Fruit fly (Drosophila melanogaster) whole organism, embryonic: ENCODE measurements around the gene Srp9.

Experiments used
- Atf3 ChIP-seq: fragments of 200-800 bp; sonication (Bioruptor generic); optimal IDR thresholded peaks from 3 replicates; lab custom pipeline; 2016; ENCODE audit warnings: missing biosample characterization, missing genetic modification characterization
- Bdp1 ChIP-seq: fragments of 200-800 bp; sonication (Bioruptor generic); optimal IDR thresholded peaks from 3 replicates; lab custom pipeline; 2016; ENCODE audit warnings: missing biosample characterization, missing genetic modification characterization
- CG11398 ChIP-seq: fragments of 200-800 bp; sonication (Bioruptor generic); optimal IDR thresholded peaks from 2 replicates; lab custom pipeline; 2016; ENCODE audit warnings: missing biosample characterization, missing genetic modification characterization
- CG12744 ChIP-seq: fragments of 200-800 bp; sonication (Bioruptor generic); optimal IDR thresholded peaks from 2 replicates; lab custom pipeline; 2016; ENCODE audit warnings: missing biosample characterization, missing genetic modification characterization
- CG13775 ChIP-seq: fragments of 200-800 bp; sonication (Bioruptor generic); optimal IDR thresholded peaks from 3 replicates; lab custom pipeline; 2017; ENCODE audit warnings: missing biosample characterization, mild to moderate bottlenecking, missing genetic modification characterization
- CG14014 ChIP-seq: fragments of 200-800 bp; sonication (Bioruptor generic); IDR thresholded peaks from 2 replicates; pipeline ENCODE4 v1.3.6; 2022; ENCODE audit warnings: missing biosample characterization, missing genetic modification characterization
- CG15073 ChIP-seq: fragments of 200-800 bp; sonication (Bioruptor generic); optimal IDR thresholded peaks from 2 replicates; lab custom pipeline; 2016; ENCODE audit warnings: missing biosample characterization, missing genetic modification characterization
- CG1529 ChIP-seq: fragments of 200-800 bp; sonication (Bioruptor generic); optimal IDR thresholded peaks from 3 replicates; lab custom pipeline; 2018; ENCODE audit warnings: missing biosample characterization, missing genetic modification characterization
- CG1647 ChIP-seq: fragments of 200-800 bp; sonication (Bioruptor generic); optimal IDR thresholded peaks from 3 replicates; lab custom pipeline; 2016; ENCODE audit warnings: missing biosample characterization, missing genetic modification characterization
- CG17328 ChIP-seq: fragments of 200-800 bp; sonication (Bioruptor generic); IDR thresholded peaks from 2 replicates; pipeline ENCODE4 v1.3.6; 2022; ENCODE audit warnings: missing biosample characterization, missing genetic modification characterization
- CG17385 ChIP-seq: fragments of 200-800 bp; sonication (Bioruptor generic); optimal IDR thresholded peaks from 3 replicates; lab custom pipeline; 2018; ENCODE audit warnings: missing biosample characterization, mild to moderate bottlenecking, missing genetic modification characterization
- CG2120 ChIP-seq: fragments of 200-800 bp; sonication (Bioruptor generic); optimal IDR thresholded peaks from 3 replicates; lab custom pipeline; 2016; ENCODE audit warnings: missing biosample characterization, missing genetic modification characterization
- CG30431 ChIP-seq: fragments of 200-800 bp; sonication (Bioruptor generic); optimal IDR thresholded peaks from 2 replicates; lab custom pipeline; 2017; ENCODE audit warnings: missing biosample characterization, missing genetic modification characterization
- CG32532 ChIP-seq: fragments of 200-800 bp; sonication (Bioruptor generic); IDR thresholded peaks from 2 replicates; pipeline ENCODE4 v1.3.6; 2022; ENCODE audit warnings: missing biosample characterization, missing genetic modification characterization
- CG32772 ChIP-seq: fragments of 200-800 bp; sonication (Bioruptor generic); IDR thresholded peaks from 2 replicates; pipeline ENCODE4 v1.3.6; 2022; ENCODE audit warnings: missing biosample characterization, missing genetic modification characterization
- CG4404 ChIP-seq: fragments of 200-800 bp; sonication (Bioruptor generic); IDR thresholded peaks from 2 replicates; pipeline ENCODE4 v1.3.6; 2022; ENCODE audit warnings: missing biosample characterization, missing genetic modification characterization
- CG4730 ChIP-seq: fragments of 200-800 bp; sonication (Bioruptor generic); IDR thresholded peaks from 2 replicates; pipeline ENCODE4 v1.3.6; 2022; ENCODE audit warnings: missing biosample characterization, missing genetic modification characterization
- CG7839 ChIP-seq: fragments of 200-800 bp; sonication (Bioruptor generic); optimal IDR thresholded peaks from 3 replicates; lab custom pipeline; 2018; ENCODE audit warnings: missing biosample characterization, mild to moderate bottlenecking, missing genetic modification characterization, moderate library complexity
- CG9437 ChIP-seq: fragments of 200-800 bp; sonication (Bioruptor generic); optimal IDR thresholded peaks from 2 replicates; lab custom pipeline; 2018; ENCODE audit warnings: missing biosample characterization, mild to moderate bottlenecking, missing genetic modification characterization
- CrebB ChIP-seq: fragments of 200-800 bp; sonication (Bioruptor generic); optimal IDR thresholded peaks from 3 replicates; lab custom pipeline; 2018; ENCODE audit warnings: missing biosample characterization, mild to moderate bottlenecking, missing genetic modification characterization
- D ChIP-seq, 2 experiments: fragments of 200-800 bp in 1 of 2; fragments of >200 bp in 1 of 2; sonication (Bioruptor generic) in 1 of 2; optimal IDR thresholded peaks; 2 replicates in 1 of 2; 3 replicates in 1 of 2; lab custom pipeline; 2017; ENCODE audit warnings: mild to moderate bottlenecking in 1 of 2, missing biosample characterization in 1 of 2, missing genetic modification characterization in 1 of 2, missing genetic modification reagents in 1 of 2
- Dek ChIP-seq: fragments of 200-800 bp; sonication (Bioruptor generic); optimal IDR thresholded peaks from 3 replicates; lab custom pipeline; 2019; ENCODE audit warnings: missing biosample characterization, mild to moderate bottlenecking, missing genetic modification characterization, moderate library complexity
- HHEX ChIP-seq: fragments of 200-800 bp; sonication (Bioruptor generic); optimal IDR thresholded peaks from 3 replicates; lab custom pipeline; 2017; ENCODE audit warnings: missing biosample characterization, mild to moderate bottlenecking, missing genetic modification characterization, missing genetic modification reagents
- HLH3B ChIP-seq: fragments of 200-800 bp; sonication (Bioruptor generic); IDR thresholded peaks from 2 replicates; pipeline ENCODE4 v1.3.6; 2022; ENCODE audit warnings: missing biosample characterization, missing genetic modification characterization
- Hsf ChIP-seq: fragments of 200-800 bp; sonication (Bioruptor generic); optimal IDR thresholded peaks from 3 replicates; lab custom pipeline; 2016; ENCODE audit warnings: missing biosample characterization, missing genetic modification characterization
- MESR4 ChIP-seq: fragments of 200-800 bp; sonication (Bioruptor generic); optimal IDR thresholded peaks from 2 replicates; lab custom pipeline; 2018; ENCODE audit warnings: missing biosample characterization, mild to moderate bottlenecking, missing genetic modification characterization, moderate library complexity
- MTF-1 ChIP-seq: fragments of 200-800 bp; sonication (Bioruptor generic); optimal IDR thresholded peaks from 2 replicates; lab custom pipeline; 2018; ENCODE audit warnings: missing biosample characterization, mild to moderate bottlenecking, missing genetic modification characterization, borderline replicate concordance
- Myb ChIP-seq: fragments of 200-800 bp; sonication (Bioruptor generic); optimal IDR thresholded peaks from 2 replicates; lab custom pipeline; 2016; ENCODE audit warnings: missing biosample characterization, missing genetic modification characterization
- Oaz ChIP-seq: fragments of 200-800 bp; sonication (Bioruptor generic); IDR thresholded peaks from 2 replicates; pipeline ENCODE4 v1.3.6; 2022; ENCODE audit warnings: missing biosample characterization, missing genetic modification characterization
- Pdp1 ChIP-seq, 2 experiments: fragments of 200-800 bp; sonication (Bioruptor generic); optimal IDR thresholded peaks; 3 replicates each; lab custom pipeline; 2016; ENCODE audit warnings: missing biosample characterization in 2 of 2, missing genetic modification characterization in 2 of 2, mild to moderate bottlenecking in 1 of 2, moderate library complexity in 1 of 2
- Rfx ChIP-seq: fragments of 200-800 bp; sonication (Bioruptor generic); IDR thresholded peaks from 2 replicates; pipeline ENCODE4 v1.3.6; 2022; ENCODE audit warnings: missing biosample characterization, missing genetic modification characterization
- Six4 ChIP-seq: fragments of 200-800 bp; sonication (Bioruptor generic); optimal IDR thresholded peaks from 2 replicates; lab custom pipeline; 2016; ENCODE audit warnings: missing biosample characterization, missing genetic modification characterization
- Tbp ChIP-seq: fragments of >200 bp; optimal IDR thresholded peaks from 2 replicates; lab custom pipeline; 2018; ENCODE audit warnings: missing biosample characterization, missing genetic modification characterization
- bowl ChIP-seq: fragments of 200-800 bp; sonication (Bioruptor generic); IDR thresholded peaks from 2 replicates; pipeline ENCODE4 v1.3.6; 2022; ENCODE audit warnings: missing biosample characterization, missing genetic modification characterization
- chm ChIP-seq: fragments of 200-800 bp; sonication (Bioruptor generic); IDR thresholded peaks from 2 replicates; pipeline ENCODE4 v1.3.6; 2022; ENCODE audit warnings: missing biosample characterization, missing genetic modification characterization
- chn ChIP-seq: fragments of 200-800 bp; sonication (Bioruptor generic); optimal IDR thresholded peaks from 2 replicates; lab custom pipeline; 2016; ENCODE audit warnings: missing biosample characterization, missing genetic modification characterization
- corto ChIP-seq: fragments of 200-800 bp; sonication (Bioruptor generic); optimal IDR thresholded peaks from 2 replicates; lab custom pipeline; 2016; ENCODE audit warnings: missing biosample characterization, mild to moderate bottlenecking, missing genetic modification characterization, moderate library complexity
- da ChIP-seq: fragments of 200-800 bp; sonication (Bioruptor generic); optimal IDR thresholded peaks from 2 replicates; lab custom pipeline; 2016; ENCODE audit warnings: missing biosample characterization, missing genetic modification characterization
- dmrt99B ChIP-seq: fragments of 200-800 bp; sonication (Bioruptor generic); optimal IDR thresholded peaks from 2 replicates; lab custom pipeline; 2018; ENCODE audit warnings: missing biosample characterization, mild to moderate bottlenecking, missing genetic modification characterization, moderate library complexity
- ewg ChIP-seq: fragments of 200-800 bp; sonication (Bioruptor generic); optimal IDR thresholded peaks from 3 replicates; lab custom pipeline; 2017; ENCODE audit warnings: mild to moderate bottlenecking, missing biosample characterization, missing genetic modification reagents, missing genetic modification characterization
- ftz-f1 ChIP-seq: fragments of 200-800 bp; sonication (Bioruptor generic); optimal IDR thresholded peaks from 2 replicates; lab custom pipeline; 2016; ENCODE audit warnings: missing biosample characterization, missing genetic modification characterization
- her ChIP-seq: fragments of 200-800 bp; sonication (Bioruptor generic); optimal IDR thresholded peaks from 2 replicates; lab custom pipeline; 2016; ENCODE audit warnings: missing biosample characterization, missing genetic modification characterization
- ken ChIP-seq: fragments of 200-800 bp; sonication (Bioruptor generic); IDR thresholded peaks from 3 replicates; pipeline ENCODE4 v1.3.6; 2022; ENCODE audit warnings: missing biosample characterization, missing genetic modification characterization
- lola ChIP-seq, 3 experiments: fragments of >200 bp in 2 of 3; fragments of 200-800 bp in 1 of 3; sonication (Bioruptor generic) in 1 of 3; optimal IDR thresholded peaks; 2 replicates each; lab custom pipeline; 2017 to 2019; ENCODE audit warnings: missing biosample characterization in 3 of 3, missing genetic modification characterization in 3 of 3, mild to moderate bottlenecking in 1 of 3, moderate library complexity in 1 of 3
- row ChIP-seq: fragments of 200-800 bp; sonication (Bioruptor generic); IDR thresholded peaks from 3 replicates; pipeline ENCODE4 v1.3.6; 2022; ENCODE audit warnings: missing biosample characterization, missing genetic modification characterization
- sens-2 ChIP-seq: fragments of 200-800 bp; sonication (Bioruptor generic); IDR thresholded peaks from 2 replicates; pipeline ENCODE4 v1.3.6; 2022; ENCODE audit warnings: missing biosample characterization, missing genetic modification characterization
- slbo ChIP-seq: fragments of 200-800 bp; sonication (Bioruptor generic); IDR thresholded peaks from 2 replicates; pipeline ENCODE4 v1.3.6; 2022; ENCODE audit warnings: missing biosample characterization, missing genetic modification characterization
- sqz ChIP-seq: fragments of 200-800 bp; sonication (Bioruptor generic); optimal IDR thresholded peaks from 3 replicates; lab custom pipeline; 2018; ENCODE audit warnings: missing biosample characterization, mild to moderate bottlenecking, missing genetic modification characterization
- tll ChIP-seq, 2 experiments: fragments of 200-800 bp in 1 of 2; fragments of >200 bp in 1 of 2; sonication (Bioruptor generic) in 1 of 2; optimal IDR thresholded peaks; 2 replicates each; lab custom pipeline; 2017 to 2019; ENCODE audit warnings: missing biosample characterization in 2 of 2, missing genetic modification characterization in 2 of 2, mild to moderate bottlenecking in 1 of 2, moderate library complexity in 1 of 2
- vnd ChIP-seq: fragments of 200-800 bp; sonication (Bioruptor generic); IDR thresholded peaks from 3 replicates; pipeline ENCODE4 v1.3.6; 2022; ENCODE audit warnings: missing biosample characterization, missing genetic modification characterization; ENCODE audit not compliant: partially characterized antibody
- z ChIP-seq: fragments of 200-800 bp; sonication (Bioruptor generic); IDR thresholded peaks from 3 replicates; pipeline ENCODE4 v1.3.6; 2022; ENCODE audit warnings: missing biosample characterization, missing genetic modification characterization

Gene Srp9

dm6 chr3L:7976081-7976483 is 39.9 kb downstream of the Srp9 start, which contains the start of the genes HP4 and CG8209 (continued):
- peak in 1 of 2 experiments; percentile 8 for TF ChIP-seq tll (GFP tag; optimal IDR thresholded peaks at IDR 0.05; lab: Kevin White, UChicago)
- peak; percentile 69 for TF ChIP-seq CG14014
- TF ChIP-seq slbo, result peak; percentile 94
- peak; percentile 71 for TF ChIP-seq Hsf
- TF ChIP-seq bowl (GFP tag; lab: Robert Waterston, UW), result no peak
- TF ChIP-seq CG32772 (GFP tag; lab: Robert Waterston, UW), result peak; percentile 83
- peak; percentile 89 for TF ChIP-seq CG17328 (GFP tag; lab: Robert Waterston, UW)
- TF ChIP-seq ewg (GFP tag; lab: Kevin White, UChicago), result peak; percentile 63
- peak in 1 of 3 experiments; percentile 77 for TF ChIP-seq lola (GFP tag; optimal IDR thresholded peaks at IDR 0.05; lab: Kevin White, UChicago)
- TF ChIP-seq CG12744, result no peak
- peak; percentile 26 for TF ChIP-seq CG1529 (GFP tag; lab: Kevin White, UChicago)
- TF ChIP-seq ken (GFP tag; lab: Robert Waterston, UW), result peak; percentile 75
- TF ChIP-seq CG11398 (GFP tag; lab: Kevin White, UChicago), result peak; percentile 12
- peak; percentile 50 for TF ChIP-seq CrebB
- TF ChIP-seq z, result no peak
- TF ChIP-seq CG1647, result peak; percentile 41
- TF ChIP-seq CG13775 (GFP tag; lab: Kevin White, UChicago), result peak; percentile 88
- TF ChIP-seq sqz (GFP tag; lab: Kevin White, UChicago), result peak; percentile 48
- peak; percentile 51 for TF ChIP-seq chn (GFP tag; lab: Kevin White, UChicago)
- peak; percentile 72 for TF ChIP-seq chm
- TF ChIP-seq da (GFP tag; lab: Kevin White, UChicago), result peak; percentile 42
- TF ChIP-seq CG30431 (GFP tag; lab: Kevin White, UChicago), result peak; percentile 60
- peak; percentile 76 for TF ChIP-seq HHEX (GFP tag; lab: Kevin White, UChicago)
- peak; percentile 53 to 63 for TF ChIP-seq Pdp1 (GFP tag; optimal IDR thresholded peaks at IDR 0.05; lab: Kevin White, UChicago)
- peak; percentile 84 for TF ChIP-seq Dek (tag; lab: Kevin White, UChicago)
- peak; percentile 95 for TF ChIP-seq vnd
- TF ChIP-seq MTF-1 (GFP tag; lab: Kevin White, UChicago), result peak; percentile 22
- TF ChIP-seq Bdp1, result no peak
- TF ChIP-seq CG4404 (GFP tag; lab: Robert Waterston, UW), result peak; percentile 71
- peak; percentile 31 for TF ChIP-seq Atf3 (GFP tag; lab: Kevin White, UChicago)
- peak; percentile 36 for TF ChIP-seq Myb (GFP tag; lab: Kevin White, UChicago)
- peak; percentile 85 for TF ChIP-seq CG2120 (GFP tag; lab: Kevin White, UChicago)
- no peak for TF ChIP-seq Tbp
- no peak for TF ChIP-seq sens-2 (GFP tag; lab: Robert Waterston, UW)
- peak; percentile 78 for TF ChIP-seq CG17385
- TF ChIP-seq CG4730 (GFP tag; lab: Robert Waterston, UW), result peak; percentile 82
- peak; percentile 80 for TF ChIP-seq dmrt99B
- TF ChIP-seq D (optimal IDR thresholded peaks at IDR 0.05; lab: Kevin White, UChicago), result no peak
- TF ChIP-seq D (GFP tag; optimal IDR thresholded peaks at IDR 0.05; lab: Kevin White, UChicago), result peak; percentile 76
- no peak for TF ChIP-seq CG15073
- peak; percentile 90 for TF ChIP-seq CG32532 (GFP tag; lab: Robert Waterston, UW)
- peak; percentile 35 for TF ChIP-seq CG9437
- peak; percentile 92 for TF ChIP-seq Rfx (GFP tag; lab: Robert Waterston, UW)
- peak; percentile 19 for TF ChIP-seq her (GFP tag; lab: Kevin White, UChicago)
- peak; percentile 87 for TF ChIP-seq CG7839 (tag; lab: Kevin White, UChicago)
- TF ChIP-seq Six4 (GFP tag; lab: Kevin White, UChicago), result peak; percentile 63
- TF ChIP-seq corto (GFP tag; lab: Kevin White, UChicago), result no peak
- TF ChIP-seq MESR4, result peak; percentile 29
- TF ChIP-seq HLH3B (GFP tag; lab: Robert Waterston, UW), result peak; percentile 84
- TF ChIP-seq Oaz, result peak; percentile 34; the same call in 1 of the 2 replicates
- peak; percentile 95 for TF ChIP-seq row (GFP tag; lab: Robert Waterston, UW)
- TF ChIP-seq ftz-f1 (GFP tag; lab: Kevin White, UChicago), result peak; percentile 22
